Worm (Caenorhabditis elegans): ENCODE data around the gene rnf-121.

ce11 chrIII:4175489-4175888 lies 4.7 kb upstream of the rnf-121 start:
- no peak for TF ChIP-seq unc-62 (GFP tag; optimal IDR thresholded peaks at IDR 0.05)
- TF ChIP-seq lin-13 (tag; optimal IDR thresholded peaks at IDR 0.05) = no peak
- TF ChIP-seq nhr-12 (tag; optimal IDR thresholded peaks at IDR 0.05) = no peak
- TF ChIP-seq pha-4 (tag; optimal IDR thresholded peaks at IDR 0.05) = no peak
- no peak for TF ChIP-seq blmp-1 (tag; optimal IDR thresholded peaks at IDR 0.05)
- TF ChIP-seq nhr-237 (tag; optimal IDR thresholded peaks at IDR 0.05) = no peak
- TF ChIP-seq ces-1 (GFP tag; optimal IDR thresholded peaks at IDR 0.05) = no peak
- TF ChIP-seq nhr-76 (tag; optimal IDR thresholded peaks at IDR 0.05) = no peak
- no peak for TF ChIP-seq elt-1 (tag; optimal IDR thresholded peaks at IDR 0.05; ENCODE audit: borderline replicate concordance, insufficient read depth)
- no peak for TF ChIP-seq ztf-11 (tag; optimal IDR thresholded peaks at IDR 0.05)
